Worm (Caenorhabditis elegans): ENCODE measurements around the gene D2023.4.
A peak's percentile ranks its signal among the peaks of the same experiment; 100 is the strongest.

The D2023.4 gene

DNA sequence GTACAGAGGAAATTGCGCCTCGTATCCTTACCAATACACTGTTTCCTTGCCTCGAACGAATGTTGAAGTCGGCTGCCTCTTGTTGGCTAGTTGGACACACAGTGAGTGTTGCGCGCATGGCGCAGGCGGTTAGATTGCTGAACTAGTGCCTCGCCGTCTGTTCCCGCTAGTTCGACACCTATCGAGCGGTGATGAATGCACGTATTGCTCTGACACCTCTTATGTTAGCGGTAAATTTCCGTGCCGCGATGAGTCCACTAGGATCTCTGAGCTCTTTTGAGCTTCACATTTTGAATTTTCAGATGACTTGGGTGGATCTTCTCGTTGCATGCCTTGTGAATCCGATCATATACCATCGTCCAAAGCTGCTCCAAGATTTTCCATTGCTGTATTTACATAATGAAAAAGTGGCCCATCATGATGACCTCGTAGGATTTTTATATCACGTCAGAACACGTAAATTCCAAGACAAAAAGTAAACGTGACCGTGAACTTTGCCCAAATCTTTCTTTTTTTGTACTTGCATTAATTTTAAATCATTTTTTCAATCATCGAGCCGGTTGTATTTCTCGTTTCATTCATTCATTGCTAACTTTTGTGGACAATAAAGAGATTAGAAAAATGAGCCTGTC is 42.6 kb downstream of the D2023.4 start, which contains the start of gene F55A11.11 (continued):
- TF ChIP-seq F55B11.4 (tag; optimal IDR thresholded peaks at IDR 0.05; ENCODE audit: borderline replicate concordance, insufficient read depth) (no peak), Y53F4B.3 (GFP tag; IDR thresholded peaks at IDR 0.05) (peak; percentile 89), madf-3 (GFP tag; IDR thresholded peaks at IDR 0.05) (peak; percentile 86), rpc-1 (optimal IDR thresholded peaks at IDR 0.05) (peak; percentile 97), rpc-1 (tag; optimal IDR thresholded peaks at IDR 0.05) (peak; percentile 98), madf-8 (GFP tag; conservative IDR thresholded peaks at IDR 0.05) (peak; percentile 37; the same call in 1 of the 2 replicates), ekl-4 (GFP tag; IDR thresholded peaks at IDR 0.05) (peak; percentile 89), efl-1 (GFP tag; optimal IDR thresholded peaks at IDR 0.05) (peak; percentile 6)

ce11 chrV:11779810-11780209 is 45.8 kb downstream of the D2023.4 start:
- TF ChIP-seq egrh-3 (GFP tag; IDR thresholded peaks at IDR 0.05) (no peak), egl-18 (GFP tag; IDR thresholded peaks at IDR 0.05) (no peak), unc-62 (GFP tag; optimal IDR thresholded peaks at IDR 0.05) (no peak), unc-130 (GFP tag; optimal IDR thresholded peaks at IDR 0.05) (no peak), tbp1 (GFP tag; optimal IDR thresholded peaks at IDR 0.05) (no peak), B0019.2 (GFP tag; conservative IDR thresholded peaks at IDR 0.05) (no peak)

- no peak for TF ChIP-seq ZK185.1 (tag; optimal IDR thresholded peaks at IDR 0.05; ENCODE audit: poor library complexity, severe bottlenecking)
Measured at ce11 chrV:11779310-11779709, 46.3 kb downstream of the D2023.4 start.

- no peak for TF ChIP-seq sea-2 (GFP tag; IDR thresholded peaks at IDR 0.05)
- peak; percentile 40 for TF ChIP-seq somi-1 (GFP tag; optimal IDR thresholded peaks at IDR 0.05)
- TF ChIP-seq ceh-58 (GFP tag; IDR thresholded peaks at IDR 0.05), result no peak
- TF ChIP-seq nhr-80 (tag; optimal IDR thresholded peaks at IDR 0.05), result peak; percentile 72
- no peak for TF ChIP-seq dpff-1 (tag; optimal IDR thresholded peaks at IDR 0.05)
- TF ChIP-seq unc-130 (GFP tag; optimal IDR thresholded peaks at IDR 0.05), result no peak
- TF ChIP-seq Y95B8A.8 (GFP tag; IDR thresholded peaks at IDR 0.05), result no peak
- no peak for TF ChIP-seq mcd-1 (GFP tag; IDR thresholded peaks at IDR 0.05)
- TF ChIP-seq F23B12.7 (tag; optimal IDR thresholded peaks at IDR 0.05; ENCODE audit: insufficient read depth), result no peak
- TF ChIP-seq madf-8 (GFP tag; conservative IDR thresholded peaks at IDR 0.05), result no peak
- no peak for TF ChIP-seq lin-35 (GFP tag; optimal IDR thresholded peaks at IDR 0.05)
- TF ChIP-seq tbp1 (GFP tag; optimal IDR thresholded peaks at IDR 0.05), result peak; percentile 12
- TF ChIP-seq cebp-1 (GFP tag; IDR thresholded peaks at IDR 0.05), result no peak
- no peak for TF ChIP-seq cebp-1 (tag; optimal IDR thresholded peaks at IDR 0.05)
- TF ChIP-seq let-607 (tag; optimal IDR thresholded peaks at IDR 0.05), result peak in 1 of 2 experiments; percentile 24
- no peak for TF ChIP-seq ZK185.1 (tag; optimal IDR thresholded peaks at IDR 0.05; ENCODE audit: poor library complexity, severe bottlenecking)
- no peak for TF ChIP-seq ztf-26 (tag; optimal IDR thresholded peaks at IDR 0.05)
- TF ChIP-seq sptf-2 (GFP tag; optimal IDR thresholded peaks at IDR 0.05), result no peak
- TF ChIP-seq B0035.1 (tag; optimal IDR thresholded peaks at IDR 0.05), result no peak
- no peak for TF ChIP-seq F33H1.4 (GFP tag; IDR thresholded peaks at IDR 0.05)
- TF ChIP-seq C06A6.2 (GFP tag; conservative IDR thresholded peaks at IDR 0.05), result no peak
- TF ChIP-seq bed-2 (GFP tag; IDR thresholded peaks at IDR 0.05), result no peak
- no peak for TF ChIP-seq Y56A3A.18 (GFP tag; IDR thresholded peaks at IDR 0.05)
- no peak for TF ChIP-seq egl-44 (GFP tag; IDR thresholded peaks at IDR 0.05)
- no peak for TF ChIP-seq F22D6.2 (tag; optimal IDR thresholded peaks at IDR 0.05)
- no peak for TF ChIP-seq ztf-3 (GFP tag; optimal IDR thresholded peaks at IDR 0.05)
- TF ChIP-seq attf-5 (GFP tag; optimal IDR thresholded peaks at IDR 0.05), result no peak
- no peak for TF ChIP-seq F57C9.4 (tag; optimal IDR thresholded peaks at IDR 0.05)
- TF ChIP-seq B0019.2 (GFP tag; conservative IDR thresholded peaks at IDR 0.05), result no peak
Measured at ce11 chrV:11777846-11778245, 47.7 kb downstream of the D2023.4 start.

Measured in whole organism, young adult.